Fruit fly (Drosophila melanogaster) whole organism, embryonic: ENCODE measurements around the gene Mks1.

ENCODE experiments used
- ATbp ChIP-seq: fragments of 200-800 bp; sonication (Bioruptor generic); optimal IDR thresholded peaks from 2 replicates; lab custom pipeline; 2017; ENCODE audit warnings: missing biosample characterization, mild to moderate bottlenecking, missing genetic modification characterization, missing genetic modification reagents
- CG12236 ChIP-seq: fragments of 200-800 bp; sonication (Bioruptor generic); optimal IDR thresholded peaks from 2 replicates; lab custom pipeline; 2016; ENCODE audit warnings: missing biosample characterization, missing genetic modification characterization
- CG13123 ChIP-seq: fragments of 200-800 bp; sonication (Bioruptor generic); optimal IDR thresholded peaks from 2 replicates; lab custom pipeline; 2016; ENCODE audit warnings: missing biosample characterization, missing genetic modification characterization
- CG2199 ChIP-seq: fragments of 200-800 bp; sonication (Bioruptor generic); IDR thresholded peaks from 3 replicates; pipeline ENCODE4 v1.3.6; 2022; ENCODE audit warnings: missing biosample characterization, missing genetic modification characterization
- CG32767 ChIP-seq: fragments of 200-800 bp; sonication (Bioruptor generic); IDR thresholded peaks from 2 replicates; pipeline ENCODE4 v1.3.6; 2022; ENCODE audit warnings: missing biosample characterization, missing genetic modification characterization
- CG4328 ChIP-seq: fragments of 200-800 bp; sonication (Bioruptor generic); optimal IDR thresholded peaks from 3 replicates; lab custom pipeline; 2017; ENCODE audit warnings: missing biosample characterization, missing genetic modification reagents, missing genetic modification characterization
- CTCF ChIP-seq: fragments of 200-800 bp; sonication (Bioruptor generic); optimal IDR thresholded peaks from 2 replicates; lab custom pipeline; 2017; ENCODE audit warnings: missing biosample characterization, mild to moderate bottlenecking, missing genetic modification characterization, moderate library complexity
- Doc3 ChIP-seq: fragments of 200-800 bp; sonication (Bioruptor generic); IDR thresholded peaks from 3 replicates; pipeline ENCODE4 v1.3.6; 2022; ENCODE audit warnings: missing biosample characterization, missing genetic modification characterization; ENCODE audit not compliant: partially characterized antibody
- HmgD ChIP-seq: fragments of 200-800 bp; sonication (Bioruptor generic); optimal IDR thresholded peaks from 3 replicates; lab custom pipeline; 2016; ENCODE audit warnings: missing biosample characterization, missing genetic modification characterization
- Hr3 ChIP-seq: fragments of 200-800 bp; sonication (Bioruptor generic); optimal IDR thresholded peaks from 3 replicates; lab custom pipeline; 2016; ENCODE audit warnings: missing biosample characterization, missing genetic modification characterization
- Rx ChIP-seq: fragments of 200-800 bp; sonication (Bioruptor generic); IDR thresholded peaks from 2 replicates; pipeline ENCODE4 v1.3.6; 2022; ENCODE audit warnings: missing biosample characterization, missing genetic modification characterization
- Sox100B ChIP-seq: fragments of 200-800 bp; sonication (Bioruptor generic); optimal IDR thresholded peaks from 3 replicates; lab custom pipeline; 2018; ENCODE audit warnings: missing biosample characterization, mild to moderate bottlenecking, missing genetic modification characterization
- tio ChIP-seq: fragments of 200-800 bp; sonication (Bioruptor generic); optimal IDR thresholded peaks from 2 replicates; lab custom pipeline; 2017; ENCODE audit warnings: missing biosample characterization, missing genetic modification characterization, inconsistent platforms
- toy ChIP-seq: fragments of 200-800 bp; sonication (Bioruptor generic); IDR thresholded peaks from 2 replicates; pipeline ENCODE4 v1.3.6; 2022; ENCODE audit warnings: missing biosample characterization, missing genetic modification characterization

dm6 chrX:12462216-12462615, 34.2 kb downstream of the Mks1 start:
- TF ChIP-seq CG32767 (GFP tag; lab: Robert Waterston, UW) = no peak
- TF ChIP-seq Doc3 (GFP tag; lab: Robert Waterston, UW) = no peak
- TF ChIP-seq CTCF (GFP tag; lab: Kevin White, UChicago) = no peak
- no peak for TF ChIP-seq CG4328 (GFP tag; lab: Kevin White, UChicago)
- no peak for TF ChIP-seq tio (GFP tag; lab: Kevin White, UChicago)
- TF ChIP-seq Hr3 (GFP tag; lab: Kevin White, UChicago) = no peak
- no peak for TF ChIP-seq CG13123 (GFP tag; lab: Kevin White, UChicago)
- TF ChIP-seq CG12236 (GFP tag; lab: Kevin White, UChicago) = no peak
- no peak for TF ChIP-seq Sox100B
- no peak for TF ChIP-seq ATbp (GFP tag; lab: Kevin White, UChicago)
- TF ChIP-seq CG2199 (GFP tag; lab: Robert Waterston, UW) = no peak
- no peak for TF ChIP-seq Rx (GFP tag; lab: Robert Waterston, UW)
- TF ChIP-seq HmgD (GFP tag; lab: Kevin White, UChicago) = no peak
- TF ChIP-seq toy = no peak
